Worm (Caenorhabditis elegans) whole organism, L2 larva: ENCODE data around the gene F10B5.3.
A peak's percentile ranks its signal among the peaks of the same experiment; 100 is the strongest.

ENCODE experiments used
- C34F6.9 ChIP-seq: fragments of 150-350 bp; optimal IDR thresholded peaks from 2 replicates; lab custom pipeline; 2014; ENCODE audit warnings: missing biosample characterization, missing genetic modification characterization
- F13H6.1 ChIP-seq: sonication (generic microtip); optimal IDR thresholded peaks from 2 replicates; lab custom pipeline; 2016; ENCODE audit warnings: missing genetic modification characterization, missing compliant biosample characterization
- R02D3.7 ChIP-seq: fragments of 150-350 bp; optimal IDR thresholded peaks from 2 replicates; lab custom pipeline; 2014; ENCODE audit warnings: missing biosample characterization, missing genetic modification characterization
- Y55F3AM.14 ChIP-seq: fragments of 200-800 bp; sonication (Bioruptor generic); optimal IDR thresholded peaks from 2 replicates; lab custom pipeline; 2018; ENCODE audit warnings: mild to moderate bottlenecking, missing genetic modification characterization, missing compliant biosample characterization
- ZK546.5 ChIP-seq: sonication (generic microtip); optimal IDR thresholded peaks from 2 replicates; lab custom pipeline; 2017; ENCODE audit warnings: missing biosample characterization, missing genetic modification characterization
- alr-1 ChIP-seq: fragments of 150-350 bp; optimal IDR thresholded peaks from 2 replicates; lab custom pipeline; 2014; ENCODE audit warnings: missing biosample characterization, missing genetic modification characterization
- aly-2 ChIP-seq: fragments of 150-350 bp; optimal IDR thresholded peaks from 2 replicates; lab custom pipeline; 2014; ENCODE audit warnings: missing biosample characterization, missing genetic modification characterization
- ama-1 ChIP-seq: fragments of 150-350 bp; optimal IDR thresholded peaks from 2 replicates; lab custom pipeline; 2018; ENCODE audit warnings: inconsistent platforms
- blmp-1 ChIP-seq: sonication (generic microtip); optimal IDR thresholded peaks from 2 replicates; lab custom pipeline; 2017; ENCODE audit warnings: missing genetic modification characterization, mild to moderate bottlenecking, missing compliant biosample characterization, antibody characterized with exemption, moderate library complexity; ENCODE audit not compliant: insufficient read depth
- ceh-16 ChIP-seq: fragments of 150-350 bp; optimal IDR thresholded peaks from 2 replicates; lab custom pipeline; 2014; ENCODE audit warnings: missing biosample characterization, missing genetic modification characterization
- ceh-82 ChIP-seq: fragments of 150-350 bp; optimal IDR thresholded peaks from 2 replicates; lab custom pipeline; 2014; ENCODE audit warnings: missing biosample characterization, missing genetic modification characterization
- crh-2 ChIP-seq: sonication (generic microtip); optimal IDR thresholded peaks from 2 replicates; lab custom pipeline; 2017; ENCODE audit warnings: missing biosample characterization, missing genetic modification characterization
- dmd-4 ChIP-seq: sonication (generic microtip); optimal IDR thresholded peaks from 2 replicates; lab custom pipeline; 2017; ENCODE audit warnings: missing biosample characterization, missing genetic modification characterization
- egl-27 ChIP-seq: sonication (generic microtip); optimal IDR thresholded peaks from 3 replicates; lab custom pipeline; 2017; ENCODE audit warnings: missing biosample characterization, missing genetic modification reagents, missing genetic modification characterization
- elt-1 ChIP-seq: fragments of 150-350 bp; optimal IDR thresholded peaks from 2 replicates; lab custom pipeline; 2014; ENCODE audit warnings: missing biosample characterization, missing genetic modification characterization
- elt-3 ChIP-seq: sonication (generic microtip); optimal IDR thresholded peaks from 2 replicates; lab custom pipeline; 2017; ENCODE audit warnings: missing biosample characterization, missing genetic modification characterization
- fos-1 ChIP-seq: fragments of 150-350 bp; optimal IDR thresholded peaks from 2 replicates; lab custom pipeline; 2014; ENCODE audit warnings: missing biosample characterization, missing genetic modification characterization
- gmeb-1 ChIP-seq: fragments of 150-350 bp; optimal IDR thresholded peaks from 2 replicates; lab custom pipeline; 2014; ENCODE audit warnings: missing biosample characterization, missing genetic modification characterization
- lin-11 ChIP-seq: fragments of 150-350 bp; sonication (generic microtip); optimal IDR thresholded peaks from 2 replicates; lab custom pipeline; 2014; ENCODE audit warnings: missing biosample characterization, missing genetic modification characterization, inconsistent platforms, mixed read lengths
- lin-13 ChIP-seq: fragments of 150-350 bp; optimal IDR thresholded peaks from 2 replicates; lab custom pipeline; 2014; ENCODE audit warnings: missing biosample characterization, missing genetic modification reagents, missing genetic modification characterization
- lin-39 ChIP-seq: fragments of 150-350 bp; optimal IDR thresholded peaks from 2 replicates; lab custom pipeline; 2014; ENCODE audit warnings: missing biosample characterization, missing genetic modification reagents, missing genetic modification characterization
- lsy-2 ChIP-seq, 2 experiments: fragments of 150-350 bp in 1 of 2; sonication (generic microtip) in 1 of 2; optimal IDR thresholded peaks; 2 replicates each; lab custom pipeline; 2014 to 2017; ENCODE audit warnings: missing biosample characterization in 2 of 2, missing genetic modification characterization in 2 of 2
- mab-5 ChIP-seq: fragments of 150-350 bp; optimal IDR thresholded peaks from 2 replicates; lab custom pipeline; 2014; ENCODE audit warnings: missing biosample characterization, missing genetic modification characterization
- mbf-1 ChIP-seq: sonication (generic microtip); optimal IDR thresholded peaks from 2 replicates; lab custom pipeline; 2017; ENCODE audit warnings: missing biosample characterization, missing genetic modification characterization
- mdl-1 ChIP-seq, 2 experiments: fragments of 150-350 bp in 1 of 2; sonication (generic microtip) in 1 of 2; optimal IDR thresholded peaks; 2 replicates each; lab custom pipeline; 2017; ENCODE audit warnings: missing biosample characterization in 2 of 2, missing genetic modification characterization in 2 of 2
- nhr-10 ChIP-seq: sonication (generic microtip); optimal IDR thresholded peaks from 2 replicates; lab custom pipeline; 2017; ENCODE audit warnings: missing biosample characterization, missing genetic modification characterization
- nhr-11 ChIP-seq: fragments of 150-350 bp; optimal IDR thresholded peaks from 2 replicates; lab custom pipeline; 2014; ENCODE audit warnings: missing biosample characterization, missing genetic modification characterization
- nhr-12 ChIP-seq: fragments of 150-350 bp; optimal IDR thresholded peaks from 2 replicates; lab custom pipeline; 2014; ENCODE audit warnings: missing biosample characterization, missing genetic modification characterization
- nhr-129 ChIP-seq: fragments of 150-350 bp; optimal IDR thresholded peaks from 2 replicates; lab custom pipeline; 2014; ENCODE audit warnings: missing biosample characterization, missing genetic modification characterization
- nhr-21 ChIP-seq: fragments of 150-350 bp; optimal IDR thresholded peaks from 2 replicates; lab custom pipeline; 2014; ENCODE audit warnings: missing biosample characterization, missing genetic modification characterization
- nhr-23 ChIP-seq: fragments of 150-350 bp; optimal IDR thresholded peaks from 2 replicates; lab custom pipeline; 2014; ENCODE audit warnings: missing biosample characterization, missing genetic modification reagents, missing genetic modification characterization
- nhr-237 ChIP-seq: fragments of 150-350 bp; optimal IDR thresholded peaks from 2 replicates; lab custom pipeline; 2014; ENCODE audit warnings: missing biosample characterization, missing genetic modification characterization
- nhr-25 ChIP-seq: fragments of 150-350 bp; sonication (generic microtip); optimal IDR thresholded peaks from 3 replicates; lab custom pipeline; 2014; ENCODE audit warnings: missing biosample characterization, missing genetic modification characterization
- nhr-6 ChIP-seq: fragments of 150-350 bp; optimal IDR thresholded peaks from 2 replicates; lab custom pipeline; 2014; ENCODE audit warnings: missing biosample characterization, missing genetic modification characterization
- nhr-77 ChIP-seq: fragments of 150-350 bp; optimal IDR thresholded peaks from 2 replicates; lab custom pipeline; 2014; ENCODE audit warnings: missing biosample characterization, missing genetic modification characterization
- peb-1 ChIP-seq: fragments of 150-350 bp; optimal IDR thresholded peaks from 2 replicates; lab custom pipeline; 2014; ENCODE audit warnings: missing biosample characterization, missing genetic modification characterization
- sem-4 ChIP-seq: fragments of 150-350 bp; optimal IDR thresholded peaks from 2 replicates; lab custom pipeline; 2014; ENCODE audit warnings: missing biosample characterization, missing genetic modification reagents, missing genetic modification characterization
- skn-1 ChIP-seq: sonication (generic microtip); optimal IDR thresholded peaks from 2 replicates; lab custom pipeline; 2017; ENCODE audit warnings: missing biosample characterization, missing genetic modification characterization
- sma-3 ChIP-seq: sonication (generic microtip); optimal IDR thresholded peaks from 2 replicates; lab custom pipeline; 2016; ENCODE audit warnings: missing genetic modification reagents, missing genetic modification characterization, missing compliant biosample characterization
- sma-9 ChIP-seq, 2 experiments: fragments of 150-350 bp in 1 of 2; sonication (generic microtip) in 1 of 2; optimal IDR thresholded peaks; 2 replicates each; lab custom pipeline; 2014 to 2016; ENCODE audit warnings: missing genetic modification characterization in 2 of 2, mild to moderate bottlenecking in 1 of 2, missing biosample characterization in 1 of 2, missing compliant biosample characterization in 1 of 2, missing genetic modification reagents in 1 of 2, moderate library complexity in 1 of 2
- snpc-4 ChIP-seq: fragments of 150-350 bp; optimal IDR thresholded peaks from 2 replicates; lab custom pipeline; 2014; ENCODE audit warnings: missing biosample characterization, missing genetic modification characterization
- unc-39 ChIP-seq: fragments of 150-350 bp; optimal IDR thresholded peaks from 2 replicates; lab custom pipeline; 2014; ENCODE audit warnings: missing biosample characterization, missing genetic modification characterization
- unc-55 ChIP-seq: fragments of 150-350 bp; sonication (generic microtip); optimal IDR thresholded peaks from 3 replicates; lab custom pipeline; 2014; ENCODE audit warnings: missing biosample characterization, missing genetic modification reagents, missing genetic modification characterization
- zag-1 ChIP-seq: fragments of 150-350 bp; optimal IDR thresholded peaks from 2 replicates; lab custom pipeline; 2014; ENCODE audit warnings: missing biosample characterization, missing genetic modification characterization
- ztf-1 ChIP-seq: fragments of 200-800 bp; sonication (Bioruptor generic); conservative IDR thresholded peaks from 2 replicates; pipeline ENCODE4 v1.3.6; 2022; ENCODE audit warnings: missing genetic modification characterization, missing compliant biosample characterization
- ztf-11 ChIP-seq: sonication (generic microtip); optimal IDR thresholded peaks from 2 replicates; lab custom pipeline; 2017; ENCODE audit warnings: missing biosample characterization, missing genetic modification characterization
- ztf-4 ChIP-seq: fragments of 150-350 bp; optimal IDR thresholded peaks from 2 replicates; lab custom pipeline; 2014; ENCODE audit warnings: missing biosample characterization, missing genetic modification characterization

F10B5.3 gene

ce11 chrII:8116159-8116558, 33.7 kb downstream of the F10B5.3 start, which contains the start of gene unc-105:
TSS of gene unc-105 (plus strand) at chrII:8116459.
- TF ChIP-seq nhr-21 (tag; lab: Kevin White, UChicago) (no peak), C34F6.9 (tag; lab: Kevin White, UChicago) (no peak), Y55F3AM.14 (GFP tag; lab: Kevin White, UChicago) (no peak), nhr-11 (tag; lab: Kevin White, UChicago) (no peak), ztf-11 (tag; lab: Kevin White, UChicago) (no peak), nhr-25 (tag; lab: Kevin White, UChicago) (no peak), peb-1 (tag; lab: Kevin White, UChicago) (no peak), R02D3.7 (tag; lab: Kevin White, UChicago) (no peak)

- TF ChIP-seq R02D3.7 (tag; lab: Kevin White, UChicago) (no peak), sma-3 (no peak)
- TF ChIP-seq, all 48 proteins: peak for 0
These were observed 37.8 kb downstream of the F10B5.3 start, which contains the start of gene lron-4 for ce11 chrII:8112063-8112462. TSS of gene lron-4 (minus strand) at chrII:8112163.

ce11 chrII:8106921-8107695, 42.7 kb downstream of the F10B5.3 start, which contains the start of the genes chst-1 and C41C4.9:
TSS of gene chst-1 (minus strand) at chrII:8106971.
TSS of gene C41C4.9 (plus strand) at chrII:8107645.
- TF ChIP-seq C34F6.9 (tag; lab: Kevin White, UChicago) = peak; percentile 33
- TF ChIP-seq nhr-6 = no peak
- TF ChIP-seq nhr-237 = no peak
- TF ChIP-seq nhr-11 (tag; lab: Kevin White, UChicago) = peak; percentile 78
- peak; percentile 60 for TF ChIP-seq gmeb-1 (tag; lab: Kevin White, UChicago)
- peak; percentile 74 for TF ChIP-seq sma-3
- TF ChIP-seq ceh-16 (tag; lab: Kevin White, UChicago) = peak; percentile 14
- TF ChIP-seq elt-1 = no peak
- TF ChIP-seq nhr-23 (tag; lab: Kevin White, UChicago) = no peak
- peak; percentile 13 for TF ChIP-seq crh-2 (tag; lab: Kevin White, UChicago)
- no peak for TF ChIP-seq mbf-1
- peak; percentile 18 for TF ChIP-seq blmp-1 (tag; lab: Kevin White, UChicago)
- no peak for TF ChIP-seq skn-1 (tag; lab: Kevin White, UChicago)
- TF ChIP-seq snpc-4 (tag; lab: Kevin White, UChicago) = no peak
- TF ChIP-seq nhr-77 (tag; lab: Kevin White, UChicago) = no peak
- no peak for TF ChIP-seq ztf-11 (tag; lab: Kevin White, UChicago)
- no peak for TF ChIP-seq ztf-1 (GFP tag; lab: Robert Waterston, UW)
- TF ChIP-seq nhr-129 (tag; lab: Kevin White, UChicago) = peak; percentile 89
- no peak for TF ChIP-seq ama-1
- TF ChIP-seq sem-4 = peak; percentile 10
- no peak for TF ChIP-seq ZK546.5 (tag; lab: Kevin White, UChicago)
- TF ChIP-seq nhr-25 (tag; lab: Kevin White, UChicago) = no peak
- no peak for TF ChIP-seq nhr-12
- peak; percentile 53 for TF ChIP-seq ztf-4 (tag; lab: Kevin White, UChicago)
- TF ChIP-seq aly-2 (tag; lab: Kevin White, UChicago) = no peak
- TF ChIP-seq dmd-4 (tag; lab: Kevin White, UChicago) = no peak
- TF ChIP-seq zag-1 (tag; lab: Kevin White, UChicago) = no peak
- no peak for TF ChIP-seq unc-39
- peak; percentile 65 for TF ChIP-seq nhr-21 (tag; lab: Kevin White, UChicago)
- peak; percentile 67 for TF ChIP-seq lin-13 (GFP tag; lab: Kevin White, UChicago)
- TF ChIP-seq sma-9 (GFP tag; optimal IDR thresholded peaks at IDR 0.05; lab: Kevin White, UChicago) = peak; percentile 82
- no peak for TF ChIP-seq sma-9 (tag; optimal IDR thresholded peaks at IDR 0.05; lab: Kevin White, UChicago)
- no peak for TF ChIP-seq nhr-10 (tag; lab: Kevin White, UChicago)
- peak; percentile 64 for TF ChIP-seq egl-27 (tag; lab: Kevin White, UChicago)
- TF ChIP-seq F13H6.1 (tag; lab: Kevin White, UChicago) = peak; percentile 65
- peak; percentile 87 for TF ChIP-seq fos-1 (tag; lab: Kevin White, UChicago)
- TF ChIP-seq lsy-2 (tag; optimal IDR thresholded peaks at IDR 0.05; lab: Kevin White, UChicago) = peak in 1 of 2 experiments; percentile 69
- no peak for TF ChIP-seq mdl-1 (tag; optimal IDR thresholded peaks at IDR 0.05; lab: Kevin White, UChicago)
- no peak for TF ChIP-seq elt-3 (tag; lab: Kevin White, UChicago)
- no peak for TF ChIP-seq ceh-82
- no peak for TF ChIP-seq lin-39 (tag; lab: Kevin White, UChicago)
- TF ChIP-seq peb-1 (tag; lab: Kevin White, UChicago) = no peak
- TF ChIP-seq R02D3.7 (tag; lab: Kevin White, UChicago) = no peak
- peak; percentile 29 for TF ChIP-seq lin-11
- TF ChIP-seq mab-5 (tag; lab: Kevin White, UChicago) = no peak
- no peak for TF ChIP-seq alr-1 (tag; lab: Kevin White, UChicago)
- peak; percentile 72 for TF ChIP-seq Y55F3AM.14 (GFP tag; lab: Kevin White, UChicago)
- TF ChIP-seq unc-55 (GFP tag; lab: Kevin White, UChicago) = no peak
